Fruit fly (Drosophila melanogaster) whole organism, embryonic: ENCODE results near the gene pall.

ENCODE experiments used
- CG10321 ChIP-seq: fragments of 200-800 bp; sonication (Bioruptor generic); IDR thresholded peaks from 2 replicates; pipeline ENCODE4 v1.3.6; 2022; ENCODE audit warnings: missing biosample characterization, missing genetic modification characterization
- CG10366 ChIP-seq: fragments of 200-800 bp; sonication (Bioruptor generic); IDR thresholded peaks from 2 replicates; pipeline ENCODE4 v1.3.6; 2022; ENCODE audit warnings: missing biosample characterization, missing genetic modification characterization
- CG10462 ChIP-seq: fragments of 200-800 bp; sonication (Bioruptor generic); optimal IDR thresholded peaks from 2 replicates; lab custom pipeline; 2016; ENCODE audit warnings: missing biosample characterization, missing genetic modification characterization
- CG11085 ChIP-seq: fragments of 200-800 bp; sonication (Bioruptor generic); IDR thresholded peaks from 2 replicates; pipeline ENCODE4 v1.3.6; 2022; ENCODE audit warnings: missing biosample characterization, missing genetic modification characterization
- CG11247 ChIP-seq: fragments of 200-800 bp; sonication (Bioruptor generic); IDR thresholded peaks from 2 replicates; pipeline ENCODE4 v1.3.6; 2022; ENCODE audit warnings: missing biosample characterization, missing genetic modification characterization
- CG11560 ChIP-seq: fragments of 200-800 bp; sonication (Bioruptor generic); IDR thresholded peaks from 3 replicates; pipeline ENCODE4 v1.3.6; 2022; ENCODE audit warnings: missing biosample characterization, missing genetic modification characterization
- CG12391 ChIP-seq: fragments of 200-800 bp; sonication (Bioruptor generic); optimal IDR thresholded peaks from 3 replicates; lab custom pipeline; 2018; ENCODE audit warnings: missing biosample characterization, mild to moderate bottlenecking, missing genetic modification characterization, moderate library complexity
- CG13287 ChIP-seq: fragments of 200-800 bp; sonication (Bioruptor generic); IDR thresholded peaks from 2 replicates; pipeline ENCODE4 v1.3.6; 2022; ENCODE audit warnings: missing biosample characterization, missing genetic modification characterization; ENCODE audit not compliant: partially characterized antibody
- CG14441 ChIP-seq: fragments of 200-800 bp; sonication (Bioruptor generic); IDR thresholded peaks from 2 replicates; pipeline ENCODE4 v1.3.6; 2022; ENCODE audit warnings: missing biosample characterization, missing genetic modification characterization
- CG14710 ChIP-seq: fragments of 200-800 bp; sonication (Bioruptor generic); optimal IDR thresholded peaks from 3 replicates; lab custom pipeline; 2019; ENCODE audit warnings: missing biosample characterization, mild to moderate bottlenecking, missing genetic modification characterization, moderate library complexity
- CG18764 ChIP-seq: fragments of 200-800 bp; sonication (Bioruptor generic); optimal IDR thresholded peaks from 3 replicates; lab custom pipeline; 2016; ENCODE audit warnings: missing biosample characterization, missing genetic modification characterization
- CG2129 ChIP-seq: fragments of 200-800 bp; sonication (Bioruptor generic); IDR thresholded peaks from 2 replicates; pipeline ENCODE4 v1.3.6; 2022; ENCODE audit warnings: missing biosample characterization, missing genetic modification characterization; ENCODE audit not compliant: partially characterized antibody
- CG2199 ChIP-seq: fragments of 200-800 bp; sonication (Bioruptor generic); IDR thresholded peaks from 3 replicates; pipeline ENCODE4 v1.3.6; 2022; ENCODE audit warnings: missing biosample characterization, missing genetic modification characterization
- CG2202 ChIP-seq: fragments of 200-800 bp; sonication (Bioruptor generic); optimal IDR thresholded peaks from 2 replicates; lab custom pipeline; 2018; ENCODE audit warnings: missing biosample characterization, mild to moderate bottlenecking, missing genetic modification characterization
- CG30020 ChIP-seq: fragments of 200-800 bp; optimal IDR thresholded peaks from 2 replicates; lab custom pipeline; 2019; ENCODE audit warnings: missing biosample characterization, mild to moderate bottlenecking, missing genetic modification characterization, moderate library complexity
- CG31441 ChIP-seq: fragments of 200-800 bp; sonication (Bioruptor generic); IDR thresholded peaks from 2 replicates; pipeline ENCODE4 v1.3.6; 2022; ENCODE audit warnings: missing biosample characterization, missing genetic modification characterization
- CG3163 ChIP-seq: fragments of 200-800 bp; sonication (Bioruptor generic); optimal IDR thresholded peaks from 3 replicates; lab custom pipeline; 2016; ENCODE audit warnings: missing biosample characterization, missing genetic modification characterization
- CG34422 ChIP-seq: fragments of 200-800 bp; sonication (Bioruptor generic); IDR thresholded peaks from 3 replicates; pipeline ENCODE4 v1.3.6; 2022; ENCODE audit warnings: missing biosample characterization, missing genetic modification characterization
- CG4707 ChIP-seq: fragments of 200-800 bp; sonication (Bioruptor generic); optimal IDR thresholded peaks from 2 replicates; lab custom pipeline; 2018; ENCODE audit warnings: missing biosample characterization, mild to moderate bottlenecking, missing genetic modification characterization, moderate library complexity
- CG5245 ChIP-seq: fragments of 200-800 bp; sonication (Bioruptor generic); optimal IDR thresholded peaks from 3 replicates; lab custom pipeline; 2016; ENCODE audit warnings: missing biosample characterization, missing genetic modification characterization
- CG7928 ChIP-seq: fragments of 200-800 bp; sonication (Bioruptor generic); optimal IDR thresholded peaks from 2 replicates; lab custom pipeline; 2017; ENCODE audit warnings: missing biosample characterization, mild to moderate bottlenecking, missing genetic modification characterization
- CG8924 ChIP-seq: fragments of 200-800 bp; optimal IDR thresholded peaks from 3 replicates; lab custom pipeline; 2019; ENCODE audit warnings: missing biosample characterization, mild to moderate bottlenecking, missing genetic modification characterization, moderate library complexity
- Camta ChIP-seq: fragments of 200-800 bp; sonication (Bioruptor generic); optimal IDR thresholded peaks from 2 replicates; lab custom pipeline; 2016; ENCODE audit warnings: missing biosample characterization, missing genetic modification characterization
- CrebB ChIP-seq: fragments of 200-800 bp; sonication (Bioruptor generic); optimal IDR thresholded peaks from 3 replicates; lab custom pipeline; 2018; ENCODE audit warnings: missing biosample characterization, mild to moderate bottlenecking, missing genetic modification characterization
- Dip2 ChIP-seq: fragments of 200-800 bp; sonication (Bioruptor generic); IDR thresholded peaks from 2 replicates; pipeline ENCODE4 v1.3.6; 2022; ENCODE audit warnings: missing biosample characterization, missing genetic modification characterization
- Dref ChIP-seq: fragments of 200-800 bp; sonication (Bioruptor generic); IDR thresholded peaks from 2 replicates; pipeline ENCODE4 v1.3.6; 2022; ENCODE audit warnings: missing biosample characterization, missing genetic modification characterization
- E2f2 ChIP-seq: fragments of 200-800 bp; sonication (Bioruptor generic); IDR thresholded peaks from 2 replicates; pipeline ENCODE4 v1.3.6; 2022; ENCODE audit warnings: missing biosample characterization, missing genetic modification characterization
- Fer1 ChIP-seq: fragments of 200-800 bp; sonication (Bioruptor generic); optimal IDR thresholded peaks from 2 replicates; lab custom pipeline; 2017; ENCODE audit warnings: missing biosample characterization, mild to moderate bottlenecking, missing genetic modification characterization
- Hmx ChIP-seq: fragments of 200-800 bp; sonication (Bioruptor generic); optimal IDR thresholded peaks from 2 replicates; lab custom pipeline; 2016; ENCODE audit warnings: missing biosample characterization, missing genetic modification characterization
- MBD-R2 ChIP-seq: fragments of 200-800 bp; sonication (Bioruptor generic); IDR thresholded peaks from 2 replicates; pipeline ENCODE4 v1.3.6; 2022; ENCODE audit warnings: missing biosample characterization, missing genetic modification characterization
- Med ChIP-seq: fragments of 200-800 bp; sonication (Bioruptor generic); peaks from one replicate; lab custom pipeline; 2016; ENCODE audit warnings: missing biosample characterization, missing genetic modification characterization, mild to moderate bottlenecking, inconsistent platforms, moderate library complexity
- Mes4 ChIP-seq: fragments of 200-800 bp; sonication (Bioruptor generic); optimal IDR thresholded peaks from 2 replicates; lab custom pipeline; 2016; ENCODE audit warnings: missing biosample characterization, missing genetic modification characterization
- NFAT ChIP-seq: fragments of 200-800 bp; sonication (Bioruptor generic); IDR thresholded peaks from 2 replicates; pipeline ENCODE4 v1.3.6; 2022; ENCODE audit warnings: missing biosample characterization, missing genetic modification characterization
- Oli ChIP-seq: fragments of 200-800 bp; sonication (Bioruptor generic); optimal IDR thresholded peaks from 2 replicates; lab custom pipeline; 2018; ENCODE audit warnings: missing biosample characterization, mild to moderate bottlenecking, missing genetic modification characterization, moderate library complexity
- Rfx ChIP-seq: fragments of 200-800 bp; sonication (Bioruptor generic); IDR thresholded peaks from 2 replicates; pipeline ENCODE4 v1.3.6; 2022; ENCODE audit warnings: missing biosample characterization, missing genetic modification characterization
- YL-1 ChIP-seq: fragments of 200-800 bp; sonication (Bioruptor generic); optimal IDR thresholded peaks from 3 replicates; lab custom pipeline; 2017; ENCODE audit warnings: missing biosample characterization, mild to moderate bottlenecking, missing genetic modification characterization
- ara ChIP-seq: fragments of 200-800 bp; sonication (Bioruptor generic); IDR thresholded peaks from 2 replicates; pipeline ENCODE4 v1.3.6; 2022; ENCODE audit warnings: missing biosample characterization, missing genetic modification characterization
- bbx ChIP-seq: fragments of 200-800 bp; sonication (Bioruptor generic); IDR thresholded peaks from 2 replicates; pipeline ENCODE4 v1.3.6; 2022; ENCODE audit warnings: missing biosample characterization, missing genetic modification characterization; ENCODE audit not compliant: partially characterized antibody
- chinmo ChIP-seq: fragments of 200-800 bp; sonication (Bioruptor generic); IDR thresholded peaks from 4 replicates; pipeline ENCODE4 v1.3.6; 2022; ENCODE audit warnings: missing biosample characterization, missing genetic modification characterization; ENCODE audit not compliant: partially characterized antibody
- eve ChIP-seq, 2 experiments: fragments of >200 bp; optimal IDR thresholded peaks; 2 replicates each; lab custom pipeline; 2017; ENCODE audit warnings: missing biosample characterization in 2 of 2, missing genetic modification characterization in 2 of 2
- her ChIP-seq: fragments of 200-800 bp; sonication (Bioruptor generic); optimal IDR thresholded peaks from 2 replicates; lab custom pipeline; 2016; ENCODE audit warnings: missing biosample characterization, missing genetic modification characterization
- ken ChIP-seq: fragments of 200-800 bp; sonication (Bioruptor generic); IDR thresholded peaks from 3 replicates; pipeline ENCODE4 v1.3.6; 2022; ENCODE audit warnings: missing biosample characterization, missing genetic modification characterization
- lilli ChIP-seq: fragments of 200-800 bp; sonication (Bioruptor generic); optimal IDR thresholded peaks from 3 replicates; lab custom pipeline; 2016; ENCODE audit warnings: missing biosample characterization, missing genetic modification characterization
- pfk ChIP-seq: fragments of 200-800 bp; sonication (Bioruptor generic); optimal IDR thresholded peaks from 2 replicates; lab custom pipeline; 2018; ENCODE audit warnings: missing biosample characterization, mild to moderate bottlenecking, missing genetic modification characterization, moderate library complexity
- row ChIP-seq: fragments of 200-800 bp; sonication (Bioruptor generic); IDR thresholded peaks from 3 replicates; pipeline ENCODE4 v1.3.6; 2022; ENCODE audit warnings: missing biosample characterization, missing genetic modification characterization
- sens ChIP-seq: fragments of 200-800 bp; sonication (Bioruptor generic); peaks from one replicate; lab custom pipeline; 2016; ENCODE audit warnings: missing biosample characterization, missing genetic modification characterization
- sima ChIP-seq: fragments of 200-800 bp; sonication (Bioruptor generic); optimal IDR thresholded peaks from 2 replicates; lab custom pipeline; 2016; ENCODE audit warnings: missing biosample characterization, missing genetic modification characterization
- slou ChIP-seq: fragments of 200-800 bp; sonication (Bioruptor generic); optimal IDR thresholded peaks from 3 replicates; lab custom pipeline; 2016; ENCODE audit warnings: missing biosample characterization, missing genetic modification characterization
- sna ChIP-seq: fragments of 200-800 bp; sonication (Bioruptor generic); IDR thresholded peaks from 2 replicates; pipeline ENCODE4 v1.3.6; 2022; ENCODE audit warnings: missing biosample characterization, missing genetic modification characterization; ENCODE audit not compliant: partially characterized antibody
- sr ChIP-seq: fragments of 200-800 bp; sonication (Bioruptor generic); IDR thresholded peaks from 3 replicates; pipeline ENCODE4 v1.3.6; 2022; ENCODE audit warnings: missing biosample characterization, missing genetic modification characterization
- trh ChIP-seq: fragments of 200-800 bp; sonication (Bioruptor generic); optimal IDR thresholded peaks from 2 replicates; lab custom pipeline; 2016; ENCODE audit warnings: missing biosample characterization, missing genetic modification characterization
- zen2 ChIP-seq: fragments of 200-800 bp; sonication (Bioruptor generic); IDR thresholded peaks from 3 replicates; pipeline ENCODE4 v1.3.6; 2022; ENCODE audit warnings: missing biosample characterization, missing genetic modification characterization; ENCODE audit not compliant: partially characterized antibody
- zfh2 ChIP-seq: fragments of 200-800 bp; sonication (Bioruptor generic); optimal IDR thresholded peaks from 2 replicates; lab custom pipeline; 2016; ENCODE audit warnings: missing biosample characterization, missing genetic modification characterization

pall gene

dm6 chr3L:9487586-9487985, at the start of gene pall:
Gene pall, minus strand, starts transcription at chr3L:9487790.
- TF ChIP-seq ken (no peak), CG3163 (GFP tag; lab: Kevin White, UChicago) (no peak), CG14441 (GFP tag; lab: Robert Waterston, UW) (no peak), CG34422 (GFP tag; lab: Robert Waterston, UW) (no peak), ara (GFP tag; lab: Robert Waterston, UW) (no peak), chinmo (GFP tag; lab: Robert Waterston, UW) (no peak), MBD-R2 (GFP tag; lab: Robert Waterston, UW) (peak; percentile 60), Dip2 (GFP tag; lab: Robert Waterston, UW) (no peak), trh (no peak), Fer1 (peak; percentile 34), eve (GFP tag; optimal IDR thresholded peaks at IDR 0.05; lab: Kevin White, UChicago) (no peak), Oli (tag; lab: Kevin White, UChicago) (no peak), CG30020 (tag; lab: Kevin White, UChicago) (no peak), Mes4 (GFP tag; lab: Kevin White, UChicago) (no peak), CG8924 (peak; percentile 38), CG2129 (GFP tag; lab: Robert Waterston, UW) (no peak), CG18764 (GFP tag; lab: Kevin White, UChicago) (no peak), lilli (GFP tag; lab: Kevin White, UChicago) (no peak), CG12391 (tag; lab: Kevin White, UChicago) (peak; percentile 20), E2f2 (GFP tag; lab: Robert Waterston, UW) (peak; percentile 57; the same call in 1 of the 2 replicates), row (GFP tag; lab: Robert Waterston, UW) (peak; percentile 12; the same call in 1 of the 3 replicates), CG11247 (GFP tag; lab: Robert Waterston, UW) (no peak), CG7928 (GFP tag; lab: Kevin White, UChicago) (no peak), CG10366 (no peak), CG31441 (GFP tag; lab: Robert Waterston, UW) (no peak), sna (no peak), Camta (no peak), CG11560 (tag; lab: Robert Waterston, UW) (no peak), CG10321 (GFP tag; lab: Robert Waterston, UW) (no peak), CG4707 (no peak), CG10462 (GFP tag; lab: Kevin White, UChicago) (no peak), YL-1 (GFP tag; lab: Kevin White, UChicago) (peak; percentile 63), slou (GFP tag; lab: Kevin White, UChicago) (no peak), CG14710 (tag; lab: Kevin White, UChicago) (peak; percentile 32), pfk (GFP tag; lab: Kevin White, UChicago) (no peak), zfh2 (GFP tag; lab: Kevin White, UChicago) (no peak), sr (no peak), bbx (GFP tag; lab: Robert Waterston, UW) (no peak; the same call in 1 of the 2 replicates), sima (no peak), zen2 (GFP tag; lab: Robert Waterston, UW) (no peak), Dref (GFP tag; lab: Robert Waterston, UW) (no peak), CG5245 (no peak), her (GFP tag; lab: Kevin White, UChicago) (no peak), CG2199 (GFP tag; lab: Robert Waterston, UW) (no peak), NFAT (GFP tag; lab: Robert Waterston, UW) (no peak), CG13287 (GFP tag; lab: Robert Waterston, UW) (peak; percentile 54; the same call in 1 of the 2 replicates), Hmx (no peak), CrebB (tag; lab: Kevin White, UChicago) (no peak), Rfx (GFP tag; lab: Robert Waterston, UW) (no peak), CG2202 (tag; lab: Kevin White, UChicago) (no peak), CG11085 (GFP tag; lab: Robert Waterston, UW) (no peak), sens (peak; percentile 70), Med (GFP tag; lab: Kevin White, UChicago) (peak; percentile 68)
